1 fruit fly cellular context compared by ENCODE assay signal in genomic region chr3L:10951109-10951508, dm6.
TF ChIP-seq lines count a peak whose summit lies in the region.

No protein-coding gene starts in this region.

TF ChIP-seq in whole organism, embryonic, 481 proteins besides CTCF, POLR2A, EP300 and RAD21 (continued from another document):
- TF ChIP-seq otp (GFP tag; IDR thresholded peaks at IDR 0.05; lab: Robert Waterston, UW) (no peak), CG18599 (GFP tag; optimal IDR thresholded peaks at IDR 0.05; lab: Kevin White, UChicago) (no peak), CkIIα-i1 (GFP tag; IDR thresholded peaks at IDR 0.05; lab: Robert Waterston, UW) (no peak), CG1529 (GFP tag; optimal IDR thresholded peaks at IDR 0.05; lab: Kevin White, UChicago) (no peak), CG9727 (GFP tag; optimal IDR thresholded peaks at IDR 0.05; lab: Kevin White, UChicago) (peak; percentile 24), CG13624 (GFP tag; optimal IDR thresholded peaks at IDR 0.05; lab: Kevin White, UChicago) (no peak), CG12219 (GFP tag; optimal IDR thresholded peaks at IDR 0.05; lab: Kevin White, UChicago) (no peak), Xbp1 (GFP tag; optimal IDR thresholded peaks at IDR 0.05; lab: Kevin White, UChicago) (no peak), Elba2 (GFP tag; optimal IDR thresholded peaks at IDR 0.05; lab: Kevin White, UChicago) (no peak), CG14050 (GFP tag; IDR thresholded peaks at IDR 0.05; lab: Robert Waterston, UW) (no peak), Lpt (GFP tag; optimal IDR thresholded peaks at IDR 0.05; lab: Kevin White, UChicago) (no peak), CG10321 (GFP tag; IDR thresholded peaks at IDR 0.05; lab: Robert Waterston, UW) (no peak), ssp (GFP tag; IDR thresholded peaks at IDR 0.05; lab: Robert Waterston, UW) (peak; percentile 10; the same call in 1 of the 2 replicates), odd (GFP tag; optimal IDR thresholded peaks at IDR 0.05; lab: Kevin White, UChicago) (no peak), Hr78 (GFP tag; optimal IDR thresholded peaks at IDR 0.05; lab: Kevin White, UChicago) (peak in 1 of 2 experiments; percentile 14), gcm2 (GFP tag; optimal IDR thresholded peaks at IDR 0.05; lab: Kevin White, UChicago) (no peak), Chrac-16 (GFP tag; optimal IDR thresholded peaks at IDR 0.05; lab: Kevin White, UChicago) (no peak), tio (GFP tag; optimal IDR thresholded peaks at IDR 0.05; lab: Kevin White, UChicago) (peak; percentile 2), nau (GFP tag; optimal IDR thresholded peaks at IDR 0.05; lab: Kevin White, UChicago) (no peak), CG30020 (tag; optimal IDR thresholded peaks at IDR 0.05; lab: Kevin White, UChicago) (no peak), trem (tag; optimal IDR thresholded peaks at IDR 0.05; lab: Kevin White, UChicago) (peak; percentile 30), dimm (GFP tag; IDR thresholded peaks at IDR 0.05; lab: Robert Waterston, UW) (no peak), HLHmδ (GFP tag; optimal IDR thresholded peaks at IDR 0.05; lab: Kevin White, UChicago) (no peak), CG6689 (GFP tag; IDR thresholded peaks at IDR 0.05; lab: Robert Waterston, UW) (0 out of 2 replicates have a peak, but pooled peaks have one; percentile 12), ewg (GFP tag; optimal IDR thresholded peaks at IDR 0.05; lab: Kevin White, UChicago) (peak; percentile 19), Nf-YB (GFP tag; optimal IDR thresholded peaks at IDR 0.05; lab: Kevin White, UChicago) (peak; percentile 23), slbo (GFP tag; IDR thresholded peaks at IDR 0.05; lab: Robert Waterston, UW) (no peak), Dbx (GFP tag; IDR thresholded peaks at IDR 0.05; lab: Robert Waterston, UW) (no peak), fd96Cb (tag; optimal IDR thresholded peaks at IDR 0.05; lab: Kevin White, UChicago) (peak; percentile 55), Drgx (GFP tag; IDR thresholded peaks at IDR 0.05; lab: Robert Waterston, UW) (peak; percentile 68), Blimp-1 (GFP tag; optimal IDR thresholded peaks at IDR 0.05; lab: Kevin White, UChicago) (peak; percentile 59), pita (GFP tag; optimal IDR thresholded peaks at IDR 0.05; lab: Kevin White, UChicago) (no peak), vfl (GFP tag; optimal IDR thresholded peaks at IDR 0.05; lab: Kevin White, UChicago) (no peak), CG9215 (GFP tag; IDR thresholded peaks at IDR 0.05; lab: Robert Waterston, UW) (no peak), CG7786 (GFP tag; optimal IDR thresholded peaks at IDR 0.05; lab: Kevin White, UChicago) (no peak), CG14441 (GFP tag; IDR thresholded peaks at IDR 0.05; lab: Robert Waterston, UW) (no peak), lola (GFP tag; optimal IDR thresholded peaks at IDR 0.05; lab: Kevin White, UChicago) (peak in 1 of 3 experiments; percentile 86), CG4820 (GFP tag; optimal IDR thresholded peaks at IDR 0.05; lab: Kevin White, UChicago) (no peak), pum (GFP tag; optimal IDR thresholded peaks at IDR 0.05; lab: Kevin White, UChicago) (no peak), bab2 (GFP tag; optimal IDR thresholded peaks at IDR 0.05; lab: Kevin White, UChicago) (no peak), sens (GFP tag; lab: Kevin White, UChicago) (no peak), CoRest (tag; optimal IDR thresholded peaks at IDR 0.05; lab: Kevin White, UChicago) (peak; percentile 54), croc (GFP tag; conservative IDR thresholded peaks at IDR 0.05; lab: Robert Waterston, UW) (peak; percentile 31; the same call in 1 of the 3 replicates), B-H2 (GFP tag; optimal IDR thresholded peaks at IDR 0.05; lab: Kevin White, UChicago) (no peak), CG15696 (tag; optimal IDR thresholded peaks at IDR 0.05; lab: Kevin White, UChicago) (peak; percentile 35), CG12104 (GFP tag; optimal IDR thresholded peaks at IDR 0.05; lab: Kevin White, UChicago) (no peak), PHDP (tag; optimal IDR thresholded peaks at IDR 0.05; lab: Kevin White, UChicago) (peak; percentile 30), Nf-YA (GFP tag; IDR thresholded peaks at IDR 0.05; lab: Robert Waterston, UW) (no peak)
